Worm (Caenorhabditis elegans): ENCODE results near the gene C02F4.5.

The C02F4.5 gene

DNA sequence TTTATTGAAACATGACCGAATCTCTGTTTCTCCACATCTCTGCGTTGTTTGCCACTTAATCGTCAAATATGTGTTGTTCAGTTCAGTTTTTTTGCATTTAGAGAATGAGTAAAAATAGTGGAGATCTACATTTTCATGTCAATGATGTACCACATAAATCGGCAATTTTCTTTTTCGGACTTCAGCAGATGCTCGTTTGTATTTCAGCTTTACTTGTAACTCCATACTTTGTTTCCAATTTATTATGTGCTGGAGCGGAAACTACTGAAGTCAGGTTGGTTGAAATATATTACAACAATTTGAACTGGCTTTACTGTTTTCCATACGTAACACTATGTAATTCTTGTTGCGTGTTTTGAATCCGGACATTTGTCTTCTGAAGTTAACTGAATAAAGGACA, 6.7 kb upstream of the C02F4.5 start, which contains the start of gene T07G12.2 (continued):
- TF ChIP-seq snpc-4 (GFP tag; optimal IDR thresholded peaks at IDR 0.05), result no peak
- TF ChIP-seq snpc-4 (tag; optimal IDR thresholded peaks at IDR 0.05), result no peak
- no peak for TF ChIP-seq ceh-100 (GFP tag; IDR thresholded peaks at IDR 0.05)
- no peak for TF ChIP-seq madf-8 (GFP tag; conservative IDR thresholded peaks at IDR 0.05)

DNA sequence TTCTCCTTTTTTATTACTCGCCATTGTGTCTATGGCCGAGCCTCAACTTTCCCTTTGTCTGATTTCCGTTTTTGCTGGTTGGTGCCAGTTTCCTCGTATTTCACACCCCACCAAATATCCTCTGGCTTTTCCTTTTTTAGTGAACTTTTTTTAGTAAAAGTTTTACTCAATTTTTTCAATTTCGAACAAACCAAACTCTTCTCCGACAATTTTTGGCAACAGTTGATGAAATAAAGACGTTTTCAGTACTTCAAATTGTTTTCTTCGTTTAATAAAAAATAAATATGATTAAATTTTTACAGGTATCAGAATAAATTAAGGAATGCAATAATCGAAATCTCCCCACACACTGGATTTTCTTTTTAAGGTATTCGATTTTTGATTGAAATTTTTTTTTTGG, 2.8 kb downstream of the C02F4.5 start, which contains the start of gene cal-4:
Gene cal-4 (plus strand): TSS at position 301 of the 400 bp plus-strand sequence.
- TF ChIP-seq F37B4.10 (GFP tag; IDR thresholded peaks at IDR 0.05) (no peak), T07F8.4 (tag; optimal IDR thresholded peaks at IDR 0.05) (no peak), efl-1 (GFP tag; optimal IDR thresholded peaks at IDR 0.05) (no peak), snpc-1.1 (tag; optimal IDR thresholded peaks at IDR 0.05; ENCODE audit: insufficient read depth) (no peak), Y53F4B.3 (GFP tag; IDR thresholded peaks at IDR 0.05) (no peak), cebp-1 (GFP tag; IDR thresholded peaks at IDR 0.05) (no peak), cebp-1 (tag; optimal IDR thresholded peaks at IDR 0.05) (no peak), ztf-28 (GFP tag; IDR thresholded peaks at IDR 0.05) (no peak), aptf-3 (GFP tag; IDR thresholded peaks at IDR 0.05) (no peak), lsl-1 (GFP tag; optimal IDR thresholded peaks at IDR 0.05) (no peak), somi-1 (GFP tag; optimal IDR thresholded peaks at IDR 0.05) (no peak), let-526 (GFP tag; IDR thresholded peaks at IDR 0.05) (no peak), ceh-79 (tag; optimal IDR thresholded peaks at IDR 0.05) (no peak), Y56A3A.18 (GFP tag; IDR thresholded peaks at IDR 0.05) (no peak), sdz-38 (tag; optimal IDR thresholded peaks at IDR 0.05) (no peak), D2030.7 (GFP tag; IDR thresholded peaks at IDR 0.05) (no peak), F55B11.4 (tag; optimal IDR thresholded peaks at IDR 0.05; ENCODE audit: borderline replicate concordance, insufficient read depth) (no peak), dox-1 (GFP tag; IDR thresholded peaks at IDR 0.05) (no peak), C17E4.6 (GFP tag; IDR thresholded peaks at IDR 0.05) (no peak), egrh-3 (GFP tag; IDR thresholded peaks at IDR 0.05) (no peak)

DNA sequence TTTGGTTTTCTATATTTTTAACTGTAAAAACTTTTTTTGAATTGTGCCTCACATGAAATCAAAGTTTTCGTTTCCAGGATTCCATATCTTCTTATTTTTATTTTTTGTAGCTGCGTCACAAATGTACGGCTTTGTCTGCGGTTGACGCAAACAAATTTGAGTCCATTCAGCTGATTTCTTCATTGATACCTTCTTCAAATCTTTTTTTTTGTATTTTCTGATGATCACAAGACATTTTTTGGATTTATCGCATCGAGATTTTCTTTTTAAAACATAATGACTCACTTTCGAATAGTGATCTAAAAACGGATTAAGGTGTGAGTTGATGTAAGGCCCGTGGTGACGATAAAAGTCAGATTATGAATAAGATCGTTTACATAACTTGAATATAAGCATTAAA, 5.3 kb downstream of the C02F4.5 start:
- TF ChIP-seq athp-1 (tag; optimal IDR thresholded peaks at IDR 0.05) (no peak), hmg-1.2 (GFP tag; IDR thresholded peaks at IDR 0.05) (no peak), lin-35 (GFP tag; optimal IDR thresholded peaks at IDR 0.05) (no peak), him-1 (tag; optimal IDR thresholded peaks at IDR 0.05) (no peak), hmg-20 (GFP tag; IDR thresholded peaks at IDR 0.05) (no peak), ztf-22 (GFP tag; optimal IDR thresholded peaks at IDR 0.05) (no peak), T07F8.4 (tag; optimal IDR thresholded peaks at IDR 0.05) (no peak), hrde-1 (tag; optimal IDR thresholded peaks at IDR 0.05; ENCODE audit: borderline replicate concordance) (no peak), zfh-2 (GFP tag; conservative IDR thresholded peaks at IDR 0.05) (no peak), Y67H2A.10 (GFP tag; conservative IDR thresholded peaks at IDR 0.05) (no peak), rpc-1 (optimal IDR thresholded peaks at IDR 0.05) (no peak), rpc-1 (tag; optimal IDR thresholded peaks at IDR 0.05) (no peak), ztf-6 (GFP tag; IDR thresholded peaks at IDR 0.05) (no peak), madf-10 (tag; optimal IDR thresholded peaks at IDR 0.05) (no peak), tlf-1 (GFP tag; optimal IDR thresholded peaks at IDR 0.05) (no peak), F57C9.4 (tag; optimal IDR thresholded peaks at IDR 0.05) (no peak), lsl-1 (GFP tag; optimal IDR thresholded peaks at IDR 0.05) (no peak), dpl-1 (GFP tag; optimal IDR thresholded peaks at IDR 0.05) (no peak)
